Fruit fly (Drosophila melanogaster) whole organism, pupa: ENCODE results near the gene Notum.

Experiments used
- CG10348 ChIP-seq: fragments of 200-800 bp; sonication (Bioruptor generic); IDR thresholded peaks from 2 replicates; pipeline ENCODE4 v1.3.6; 2022; ENCODE audit warnings: missing biosample characterization, missing genetic modification characterization
- CG12605 ChIP-seq: fragments of 200-800 bp; sonication (Bioruptor generic); IDR thresholded peaks from 2 replicates; pipeline ENCODE4 v1.3.6; 2022; ENCODE audit warnings: missing biosample characterization, missing genetic modification characterization
- CG13204 ChIP-seq: fragments of 200-800 bp; sonication (Bioruptor generic); optimal IDR thresholded peaks from 2 replicates; lab custom pipeline; 2018; ENCODE audit warnings: missing biosample characterization, mild to moderate bottlenecking, missing genetic modification characterization, moderate library complexity
- CG14655 ChIP-seq: fragments of 200-800 bp; sonication (Bioruptor generic); optimal IDR thresholded peaks from 3 replicates; lab custom pipeline; 2017; ENCODE audit warnings: mild to moderate bottlenecking, missing biosample characterization, missing genetic modification reagents, missing genetic modification characterization
- CG15710 ChIP-seq: fragments of 200-800 bp; sonication (Bioruptor generic); optimal IDR thresholded peaks from 2 replicates; lab custom pipeline; 2018; ENCODE audit warnings: missing biosample characterization, mild to moderate bottlenecking, missing genetic modification characterization, moderate library complexity
- CG17806 ChIP-seq: fragments of 200-800 bp; sonication (Bioruptor generic); optimal IDR thresholded peaks from 2 replicates; lab custom pipeline; 2018; ENCODE audit warnings: missing biosample characterization, mild to moderate bottlenecking, missing genetic modification characterization, moderate library complexity
- CG32121 ChIP-seq: fragments of 200-800 bp; sonication (Bioruptor generic); IDR thresholded peaks from 2 replicates; pipeline ENCODE4 v1.3.6; 2022; ENCODE audit warnings: missing biosample characterization, missing genetic modification characterization
- CG34367 ChIP-seq: fragments of 200-800 bp; sonication (Bioruptor generic); optimal IDR thresholded peaks from 2 replicates; lab custom pipeline; 2018; ENCODE audit warnings: missing biosample characterization, mild to moderate bottlenecking, missing genetic modification characterization
- CG4496 ChIP-seq: fragments of 200-800 bp; sonication (Bioruptor generic); IDR thresholded peaks from 3 replicates; pipeline ENCODE4 v1.3.6; 2022; ENCODE audit warnings: missing biosample characterization, missing genetic modification characterization
- CG8159 ChIP-seq: fragments of 200-800 bp; sonication (Bioruptor generic); optimal IDR thresholded peaks from 3 replicates; lab custom pipeline; 2018; ENCODE audit warnings: missing biosample characterization, mild to moderate bottlenecking, missing genetic modification characterization, moderate library complexity
- CG8301 ChIP-seq: fragments of 200-800 bp; sonication (Bioruptor generic); optimal IDR thresholded peaks from 2 replicates; lab custom pipeline; 2018; ENCODE audit warnings: missing biosample characterization, mild to moderate bottlenecking, missing genetic modification characterization
- CG9948 ChIP-seq: fragments of 200-800 bp; sonication (Bioruptor generic); optimal IDR thresholded peaks from 2 replicates; lab custom pipeline; 2018; ENCODE audit warnings: missing biosample characterization, mild to moderate bottlenecking, missing genetic modification characterization, moderate library complexity
- D1 ChIP-seq: fragments of 200-800 bp; sonication (Bioruptor generic); optimal IDR thresholded peaks from 2 replicates; lab custom pipeline; 2018; ENCODE audit warnings: missing biosample characterization, mild to moderate bottlenecking, missing genetic modification characterization, moderate library complexity
- EcR ChIP-seq: fragments of 200-800 bp; sonication (Bioruptor generic); optimal IDR thresholded peaks from 3 replicates; lab custom pipeline; 2019; ENCODE audit warnings: missing biosample characterization, missing genetic modification characterization, mild to moderate bottlenecking, moderate library complexity, missing genetic modification reagents
- Ets98B ChIP-seq: fragments of 200-800 bp; sonication (Bioruptor generic); IDR thresholded peaks from 2 replicates; pipeline ENCODE4 v1.3.6; 2022; ENCODE audit warnings: missing biosample characterization, missing genetic modification characterization
- Pif1A ChIP-seq: fragments of 200-800 bp; sonication (Bioruptor generic); optimal IDR thresholded peaks from 3 replicates; lab custom pipeline; 2016; ENCODE audit warnings: missing biosample characterization, missing genetic modification characterization
- Pif1B ChIP-seq: fragments of 200-800 bp; sonication (Bioruptor generic); optimal IDR thresholded peaks from 3 replicates; lab custom pipeline; 2016; ENCODE audit warnings: missing biosample characterization, missing genetic modification characterization
- Snoo ChIP-seq: fragments of 200-800 bp; sonication (Bioruptor generic); optimal IDR thresholded peaks from 3 replicates; lab custom pipeline; 2017; ENCODE audit warnings: missing biosample characterization, mild to moderate bottlenecking, missing genetic modification characterization, inconsistent platforms
- fd96Ca ChIP-seq: fragments of 200-800 bp; sonication (Bioruptor generic); IDR thresholded peaks from 3 replicates; pipeline ENCODE4 v1.3.6; 2022; ENCODE audit warnings: missing biosample characterization, missing genetic modification characterization
- gl ChIP-seq: fragments of 200-800 bp; sonication (Bioruptor generic); optimal IDR thresholded peaks from 2 replicates; lab custom pipeline; 2018; ENCODE audit warnings: missing biosample characterization, mild to moderate bottlenecking, missing genetic modification characterization
- rn ChIP-seq: fragments of 200-800 bp; sonication (Bioruptor generic); IDR thresholded peaks from 2 replicates; pipeline ENCODE4 v1.3.6; 2022; ENCODE audit warnings: missing biosample characterization, missing genetic modification characterization

Notum gene

DNA sequence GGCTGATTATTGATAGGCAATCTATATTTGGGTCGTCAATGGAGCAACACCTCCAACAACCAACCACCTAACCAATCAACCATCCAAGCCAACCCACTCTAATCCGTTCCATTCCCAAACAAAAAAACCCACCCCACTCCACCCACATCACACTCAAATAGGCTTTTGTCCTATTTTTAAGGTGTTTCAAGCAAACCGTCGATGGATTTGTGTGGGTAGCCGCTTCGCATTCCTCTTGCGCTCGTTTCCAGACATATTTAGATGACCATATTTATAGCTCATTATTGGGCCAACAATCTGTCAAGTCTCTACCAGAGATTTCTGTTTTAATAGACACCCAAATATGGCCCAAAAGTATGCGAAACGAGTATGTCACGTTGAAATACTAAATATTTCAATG, 25.1 kb upstream of the Notum start:
- TF ChIP-seq CG12605 (GFP tag; lab: Robert Waterston, UW) (no peak), Ets98B (GFP tag; lab: Robert Waterston, UW) (no peak), CG14655 (GFP tag; lab: Kevin White, UChicago) (no peak), Snoo (tag; lab: Kevin White, UChicago) (no peak), fd96Ca (GFP tag; lab: Robert Waterston, UW) (no peak), rn (GFP tag; lab: Robert Waterston, UW) (no peak), CG34367 (no peak), gl (tag; lab: Kevin White, UChicago) (no peak), CG8159 (tag; lab: Kevin White, UChicago) (no peak), CG17806 (no peak), CG32121 (GFP tag; lab: Robert Waterston, UW) (no peak), D1 (tag; lab: Kevin White, UChicago) (no peak), Pif1A (no peak), CG4496 (GFP tag; lab: Robert Waterston, UW) (no peak), CG10348 (GFP tag; lab: Robert Waterston, UW) (no peak), EcR (GFP tag; lab: Kevin White, UChicago) (no peak), CG15710 (no peak), CG8301 (tag; lab: Kevin White, UChicago) (no peak)

dm6 chr3L:15999358-16000005, 23.8 kb upstream of the Notum start:
- no peak for TF ChIP-seq CG15710
- TF ChIP-seq CG17806, result peak; percentile 3
- TF ChIP-seq CG8159 (tag; lab: Kevin White, UChicago), result no peak
- no peak for TF ChIP-seq CG12605 (GFP tag; lab: Robert Waterston, UW)

DNA sequence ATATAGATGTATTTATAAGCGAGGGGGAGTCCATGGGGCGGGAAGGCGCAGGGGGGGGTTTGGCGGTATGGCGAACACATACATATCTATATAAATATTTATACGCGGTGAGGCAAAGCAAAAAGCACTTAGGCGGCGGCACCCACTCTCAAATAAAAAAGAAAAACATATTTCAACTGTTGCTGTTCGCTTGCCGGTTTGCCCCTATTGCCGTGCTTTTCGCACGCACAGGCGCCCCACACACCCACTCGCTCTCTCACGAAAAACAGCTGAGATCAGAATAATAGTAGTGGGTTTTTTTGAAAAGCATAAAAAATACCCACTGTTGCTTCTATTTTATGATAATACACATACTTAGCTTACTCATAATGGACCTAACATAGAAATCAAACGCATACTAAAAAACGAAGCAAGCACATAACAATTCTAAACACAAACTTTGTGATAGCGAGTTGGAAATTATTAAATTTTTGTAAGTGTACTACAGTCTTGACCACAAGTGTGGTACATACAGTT, 22.1 kb upstream of the Notum start:
- TF ChIP-seq Ets98B (GFP tag; lab: Robert Waterston, UW), result peak; percentile 77
- peak; percentile 10 for TF ChIP-seq CG17806
- peak; percentile 88 for TF ChIP-seq CG32121 (GFP tag; lab: Robert Waterston, UW)
- TF ChIP-seq CG8159 (tag; lab: Kevin White, UChicago), result no peak
- TF ChIP-seq D1 (tag; lab: Kevin White, UChicago), result no peak
- TF ChIP-seq Pif1A, result peak; percentile 62
- peak; percentile 60; the same call in 1 of the 2 replicates for TF ChIP-seq CG10348 (GFP tag; lab: Robert Waterston, UW)
- TF ChIP-seq rn (GFP tag; lab: Robert Waterston, UW), result no peak
- TF ChIP-seq CG9948, result no peak
- no peak for TF ChIP-seq CG13204 (GFP tag; lab: Kevin White, UChicago)
- TF ChIP-seq CG15710, result peak; percentile 27
- TF ChIP-seq CG12605 (GFP tag; lab: Robert Waterston, UW), result peak; percentile 30; the same call in 1 of the 2 replicates
- no peak for TF ChIP-seq CG34367
- no peak for TF ChIP-seq Pif1B (GFP tag; lab: Kevin White, UChicago)
- no peak for TF ChIP-seq gl (tag; lab: Kevin White, UChicago)
- TF ChIP-seq EcR (GFP tag; lab: Kevin White, UChicago), result no peak
- TF ChIP-seq fd96Ca (GFP tag; lab: Robert Waterston, UW), result no peak
- peak; percentile 73 for TF ChIP-seq CG8301 (tag; lab: Kevin White, UChicago)
- TF ChIP-seq CG14655 (GFP tag; lab: Kevin White, UChicago), result peak; percentile 74
- no peak; the same call in 2 of the 3 replicates for TF ChIP-seq CG4496 (GFP tag; lab: Robert Waterston, UW)
- TF ChIP-seq Snoo (tag; lab: Kevin White, UChicago), result no peak

dm6 chr3L:16002116-16002716, 21.1 kb upstream of the Notum start:
- TF ChIP-seq EcR (GFP tag; lab: Kevin White, UChicago) (no peak), CG9948 (peak; percentile 1), fd96Ca (GFP tag; lab: Robert Waterston, UW) (no peak; the same call in 1 of the 3 replicates), CG15710 (peak; percentile 32), rn (GFP tag; lab: Robert Waterston, UW) (no peak), CG14655 (GFP tag; lab: Kevin White, UChicago) (peak; percentile 62), CG10348 (GFP tag; lab: Robert Waterston, UW) (no peak), D1 (tag; lab: Kevin White, UChicago) (no peak), gl (tag; lab: Kevin White, UChicago) (peak; percentile 78), Pif1A (peak; percentile 60), CG12605 (GFP tag; lab: Robert Waterston, UW) (peak; percentile 84), CG34367 (peak; percentile 26), CG13204 (GFP tag; lab: Kevin White, UChicago) (peak; percentile 41), CG8301 (tag; lab: Kevin White, UChicago) (peak; percentile 52), CG8159 (tag; lab: Kevin White, UChicago) (no peak), CG32121 (GFP tag; lab: Robert Waterston, UW) (peak; percentile 48; the same call in 1 of the 2 replicates), CG4496 (GFP tag; lab: Robert Waterston, UW) (no peak), Ets98B (GFP tag; lab: Robert Waterston, UW) (peak; percentile 62), CG17806 (peak; percentile 12), Pif1B (GFP tag; lab: Kevin White, UChicago) (peak; percentile 37), Snoo (tag; lab: Kevin White, UChicago) (no peak)
